Worm (Caenorhabditis elegans): ENCODE measurements around the gene F11C7.7.
A peak's percentile ranks its signal among the peaks of the same experiment; 100 is the strongest.

DNA sequence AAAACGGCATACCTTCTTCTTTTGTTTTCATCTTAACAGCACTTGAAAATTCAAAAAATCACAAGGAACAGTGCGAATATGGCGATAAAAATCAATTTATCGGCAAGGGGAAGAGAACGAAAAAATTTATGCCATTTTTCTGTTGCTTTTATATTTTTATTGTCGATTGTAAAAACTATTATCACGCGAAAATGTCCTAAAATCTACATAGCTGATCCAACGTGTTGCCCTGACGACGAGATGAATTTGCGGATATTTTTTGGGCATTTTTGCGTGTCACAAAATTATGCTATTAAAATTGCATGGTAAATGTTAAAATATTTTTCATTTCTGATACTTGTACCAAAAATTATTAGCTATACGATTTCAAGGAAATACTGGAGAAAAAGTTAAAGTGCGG, 16.4 kb upstream of the F11C7.7 start, which contains the start of gene F10D7.4:
- no peak for TF ChIP-seq R02D3.7 (tag; optimal IDR thresholded peaks at IDR 0.05)
- TF ChIP-seq daf-12 (tag; optimal IDR thresholded peaks at IDR 0.05): no peak
- no peak for TF ChIP-seq egl-27 (tag; optimal IDR thresholded peaks at IDR 0.05)
- no peak for TF ChIP-seq ama-1 (optimal IDR thresholded peaks at IDR 0.05)
- no peak for TF ChIP-seq zfp-2 (tag; optimal IDR thresholded peaks at IDR 0.05)
- TF ChIP-seq Y48G9A.11 (GFP tag; IDR thresholded peaks at IDR 0.05): no peak
- TF ChIP-seq mep-1 (tag; optimal IDR thresholded peaks at IDR 0.05): no peak
- no peak for TF ChIP-seq madf-5 (GFP tag; IDR thresholded peaks at IDR 0.05)
- peak in 1 of 2 experiments; percentile 5 for TF ChIP-seq unc-62 (GFP tag; optimal IDR thresholded peaks at IDR 0.05 in 1 of 2)
- no peak for TF ChIP-seq unc-62 (tag; optimal IDR thresholded peaks at IDR 0.05)
- no peak for TF ChIP-seq ztf-11 (tag; optimal IDR thresholded peaks at IDR 0.05)
- no peak for TF ChIP-seq fos-1 (tag; optimal IDR thresholded peaks at IDR 0.05)
- TF ChIP-seq nhr-10 (tag; optimal IDR thresholded peaks at IDR 0.05): no peak
- TF ChIP-seq jun-1 (tag; optimal IDR thresholded peaks at IDR 0.05): no peak

Measured in whole organism, L4 larva.